Fruit fly (Drosophila melanogaster): ENCODE measurements around the gene CG43739.
A peak's percentile ranks its signal among the peaks of the same experiment; 100 is the strongest.

Gene CG43739

DNA sequence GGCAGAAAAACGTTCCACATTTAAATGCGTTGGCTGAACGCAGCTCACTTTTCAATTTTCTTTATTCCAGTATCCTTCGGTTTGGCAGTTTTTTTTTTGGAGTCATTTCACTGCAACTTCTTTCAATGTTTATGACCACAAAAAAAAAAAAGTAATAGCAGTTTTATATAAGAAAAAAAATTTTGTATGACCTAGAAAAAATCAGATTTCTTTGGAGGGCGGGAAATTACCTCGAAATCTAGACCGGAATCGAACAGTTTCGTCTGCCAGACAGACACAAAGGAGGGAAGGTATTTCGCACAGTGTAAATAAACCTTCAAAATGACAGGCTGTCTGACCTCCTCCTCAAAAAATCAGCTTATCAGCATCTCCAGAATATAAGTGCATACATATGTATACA is 38.3 kb downstream of the CG43739 start:
- no peak for TF ChIP-seq CG12605 (GFP tag; IDR thresholded peaks at IDR 0.05)
- TF ChIP-seq Ets98B (GFP tag; IDR thresholded peaks at IDR 0.05), result no peak
- no peak for TF ChIP-seq CG34367 (tag; optimal IDR thresholded peaks at IDR 0.05)
- TF ChIP-seq Pif1B (GFP tag; optimal IDR thresholded peaks at IDR 0.05), result no peak
- no peak for TF ChIP-seq CG8159 (tag; optimal IDR thresholded peaks at IDR 0.05)
- TF ChIP-seq CG9948 (tag; optimal IDR thresholded peaks at IDR 0.05), result no peak
- TF ChIP-seq Snoo (tag; optimal IDR thresholded peaks at IDR 0.05), result peak; percentile 38

DNA sequence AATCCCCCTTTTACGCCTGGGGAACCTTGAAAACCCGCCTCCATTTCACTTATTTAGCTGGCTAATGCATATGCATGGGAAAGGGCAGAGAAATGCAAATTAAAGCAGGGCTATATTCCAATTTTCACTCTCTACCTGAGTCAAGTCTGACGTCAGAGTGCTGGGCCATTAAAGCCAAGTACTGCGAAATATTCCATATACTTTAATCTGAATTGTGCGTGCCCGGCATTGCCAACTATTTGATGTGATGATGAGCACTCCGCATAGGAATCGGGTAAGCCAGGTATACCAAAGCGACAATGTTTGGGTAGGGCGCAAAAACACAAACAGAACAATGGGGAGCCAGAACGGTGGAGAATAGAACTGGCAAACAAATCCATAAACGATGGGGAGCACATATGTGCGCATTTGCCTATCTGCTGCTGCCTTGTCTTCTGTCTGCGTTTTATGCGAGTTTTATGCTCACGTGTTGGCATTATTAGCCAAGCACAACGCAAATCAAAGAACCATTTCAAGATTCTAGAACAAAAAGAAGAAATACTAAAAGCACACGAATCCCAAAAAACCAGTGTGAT is 39.1 kb downstream of the CG43739 start:
- TF ChIP-seq CG10348 (GFP tag; IDR thresholded peaks at IDR 0.05) (no peak), CG32121 (GFP tag; IDR thresholded peaks at IDR 0.05) (no peak), Pif1B (GFP tag; optimal IDR thresholded peaks at IDR 0.05) (no peak), CG14655 (GFP tag; optimal IDR thresholded peaks at IDR 0.05) (no peak), fd96Ca (GFP tag; IDR thresholded peaks at IDR 0.05) (no peak), CG17806 (tag; optimal IDR thresholded peaks at IDR 0.05) (no peak), CG4496 (GFP tag; IDR thresholded peaks at IDR 0.05) (no peak), D1 (tag; optimal IDR thresholded peaks at IDR 0.05) (no peak), Pif1A (GFP tag; optimal IDR thresholded peaks at IDR 0.05) (no peak), CG34367 (tag; optimal IDR thresholded peaks at IDR 0.05) (no peak)

DNA sequence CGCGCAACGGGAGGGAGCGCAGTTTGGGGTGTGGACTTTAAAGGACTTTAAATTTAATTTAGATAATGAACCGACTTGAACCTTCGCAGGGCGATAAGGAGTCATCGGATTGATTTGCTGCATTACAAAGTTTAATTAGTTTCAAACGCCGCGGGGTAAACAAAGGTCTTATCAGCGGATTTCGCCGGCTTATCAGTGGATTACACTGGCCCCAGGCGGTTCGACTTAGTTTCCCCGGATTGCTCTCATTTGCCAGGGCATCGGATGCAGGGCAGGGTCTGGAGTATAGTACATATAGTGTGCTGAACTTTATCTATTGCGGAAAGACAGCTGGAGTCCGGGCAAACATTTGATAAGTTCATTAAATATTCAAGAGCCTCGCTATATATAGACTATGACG is 40.3 kb downstream of the CG43739 start:
- TF ChIP-seq EcR (GFP tag; optimal IDR thresholded peaks at IDR 0.05), result peak; percentile 34
- TF ChIP-seq Pif1B (GFP tag; optimal IDR thresholded peaks at IDR 0.05), result no peak
- no peak for TF ChIP-seq fd96Ca (GFP tag; IDR thresholded peaks at IDR 0.05)
- no peak for TF ChIP-seq CG32121 (GFP tag; IDR thresholded peaks at IDR 0.05)
- TF ChIP-seq D1 (tag; optimal IDR thresholded peaks at IDR 0.05), result no peak
- TF ChIP-seq Pif1A (GFP tag; optimal IDR thresholded peaks at IDR 0.05), result no peak
- no peak; the same call in 1 of the 2 replicates for TF ChIP-seq CG12605 (GFP tag; IDR thresholded peaks at IDR 0.05)
- no peak for TF ChIP-seq CG4496 (GFP tag; IDR thresholded peaks at IDR 0.05)

DNA sequence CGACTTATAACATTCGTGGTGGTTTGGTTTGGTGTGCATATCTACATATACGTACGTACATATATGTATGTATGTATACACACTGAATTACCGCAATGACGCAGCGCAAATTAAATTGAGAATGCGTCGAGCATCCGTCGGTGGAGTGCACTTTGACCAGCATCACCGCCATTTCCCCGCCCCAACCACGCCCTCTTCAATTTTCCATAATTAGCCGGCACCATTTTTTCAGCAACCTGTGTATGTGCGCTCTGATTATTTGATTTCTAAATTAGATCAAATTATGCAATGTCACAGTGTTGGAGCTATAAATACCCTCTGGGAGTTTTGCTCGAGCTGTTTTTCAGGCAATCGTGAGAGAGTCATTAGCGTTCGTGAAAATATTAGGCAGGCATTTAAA is 40.7 kb downstream of the CG43739 start:
- TF ChIP-seq CG32121 (GFP tag; IDR thresholded peaks at IDR 0.05) (no peak), CG14655 (GFP tag; optimal IDR thresholded peaks at IDR 0.05) (peak; percentile 22)

DNA sequence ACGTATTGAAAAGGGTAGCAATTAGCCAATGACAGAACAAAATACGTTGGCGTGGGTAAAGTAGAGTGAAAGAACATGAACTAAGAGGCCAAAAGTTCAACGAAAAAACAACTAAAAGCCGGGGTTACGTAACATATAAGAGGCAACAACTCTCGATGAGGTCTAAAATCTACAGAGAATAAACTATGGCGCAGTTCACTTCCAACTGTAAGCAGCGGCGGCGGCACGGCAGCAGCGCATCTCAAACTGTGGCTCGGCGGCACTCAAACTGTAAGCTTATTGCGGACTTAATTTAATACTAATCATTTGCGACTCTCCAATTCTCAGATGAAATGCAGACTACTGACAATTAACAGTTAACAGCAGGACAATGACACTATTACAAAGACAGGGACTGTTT is 44.2 kb downstream of the CG43739 start:
- TF ChIP-seq CG8159 (tag; optimal IDR thresholded peaks at IDR 0.05) (no peak), CG9948 (tag; optimal IDR thresholded peaks at IDR 0.05) (no peak), CG10348 (GFP tag; IDR thresholded peaks at IDR 0.05) (no peak), CG17806 (tag; optimal IDR thresholded peaks at IDR 0.05) (no peak), CG13204 (GFP tag; optimal IDR thresholded peaks at IDR 0.05) (no peak), Pif1A (GFP tag; optimal IDR thresholded peaks at IDR 0.05) (no peak), D1 (tag; optimal IDR thresholded peaks at IDR 0.05) (no peak), gl (tag; optimal IDR thresholded peaks at IDR 0.05) (no peak), CG4496 (GFP tag; IDR thresholded peaks at IDR 0.05) (no peak), CG14655 (GFP tag; optimal IDR thresholded peaks at IDR 0.05) (no peak), CG15710 (tag; optimal IDR thresholded peaks at IDR 0.05) (no peak), CG12605 (GFP tag; IDR thresholded peaks at IDR 0.05) (no peak), Ets98B (GFP tag; IDR thresholded peaks at IDR 0.05) (no peak)

DNA sequence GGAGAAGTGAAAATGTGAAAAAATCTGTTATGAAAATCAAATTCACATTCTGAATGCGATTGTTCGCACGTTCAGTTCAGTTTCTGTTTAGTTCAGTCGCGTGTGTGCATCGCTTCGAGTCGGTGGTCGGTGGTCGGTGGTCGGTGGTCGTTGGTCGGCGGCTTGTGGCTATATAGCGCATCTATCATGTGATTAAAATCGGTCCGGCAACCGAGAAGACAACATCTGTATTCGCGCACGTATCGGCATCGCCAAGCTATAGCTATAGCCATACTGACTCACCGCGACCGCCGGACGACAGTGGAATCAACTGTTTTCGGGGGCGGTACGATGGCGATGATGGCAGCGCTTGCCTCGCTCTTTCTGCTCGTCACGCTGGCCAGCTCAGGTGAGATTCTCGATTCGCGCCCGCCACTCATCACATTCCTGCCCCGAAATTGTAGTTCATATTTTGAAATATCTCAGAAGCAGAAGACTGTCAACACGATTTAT is 48.9 kb downstream of the CG43739 start, which contains the start of gene CG14401:
CG14401 (plus strand) TSS at position 51 of the 492 bp plus-strand sequence.
- TF ChIP-seq CG10348 (GFP tag; IDR thresholded peaks at IDR 0.05), result no peak
- peak; percentile 47; the same call in 1 of the 2 replicates for TF ChIP-seq CG32121 (GFP tag; IDR thresholded peaks at IDR 0.05)
- TF ChIP-seq gl (tag; optimal IDR thresholded peaks at IDR 0.05), result peak; percentile 2
- TF ChIP-seq CG13204 (GFP tag; optimal IDR thresholded peaks at IDR 0.05), result peak; percentile 85
- no peak for TF ChIP-seq fd96Ca (GFP tag; IDR thresholded peaks at IDR 0.05)
- TF ChIP-seq Snoo (tag; optimal IDR thresholded peaks at IDR 0.05), result no peak
- no peak for TF ChIP-seq D1 (tag; optimal IDR thresholded peaks at IDR 0.05)
- peak; percentile 26; the same call in 1 of the 2 replicates for TF ChIP-seq CG12605 (GFP tag; IDR thresholded peaks at IDR 0.05)

DNA sequence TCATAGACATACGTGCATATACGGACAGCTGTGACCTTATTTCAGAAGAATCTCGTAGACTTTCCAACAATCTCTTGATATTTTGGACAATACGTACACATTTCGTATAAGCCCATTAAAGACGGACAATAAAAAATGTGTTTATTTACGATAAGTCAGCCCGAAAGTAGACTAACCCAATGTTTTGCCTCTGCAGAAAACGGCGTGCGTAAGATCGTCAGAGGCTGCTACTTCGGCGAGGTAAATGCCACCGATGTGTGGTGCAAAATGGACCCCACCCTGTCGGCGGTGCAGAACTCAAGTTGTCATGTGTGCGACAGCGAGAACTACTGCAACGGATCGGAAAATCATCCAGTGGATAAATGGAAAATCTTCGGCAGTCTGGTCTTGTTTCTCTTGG is 49.8 kb downstream of the CG43739 start:
- TF ChIP-seq CG4496 (GFP tag; IDR thresholded peaks at IDR 0.05) (0 out of 3 replicates have a peak, but pooled peaks have one; percentile 29), CG12605 (GFP tag; IDR thresholded peaks at IDR 0.05) (no peak)

DNA sequence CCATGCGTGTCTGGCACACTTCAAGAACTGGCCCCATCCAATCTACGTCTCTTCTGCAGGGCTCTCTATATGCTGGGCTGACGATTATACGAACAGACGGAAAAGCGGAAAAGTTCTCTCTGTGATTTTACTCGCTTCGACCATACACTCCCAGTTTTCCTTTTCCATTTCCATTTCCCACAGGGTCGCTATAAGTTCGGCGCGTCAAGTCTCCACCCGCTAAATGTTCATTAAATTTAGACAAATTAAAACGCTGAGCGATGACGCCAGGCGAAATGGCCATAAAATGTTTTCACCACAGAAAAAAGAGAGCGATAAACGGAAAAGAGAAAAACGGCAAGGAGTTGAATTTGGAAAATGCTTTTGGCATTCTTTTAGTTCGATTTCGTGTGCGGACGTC is 51.4 kb downstream of the CG43739 start, which contains the start of gene CG31675:
CG31675 (plus strand) TSS at position 375 of the 400 bp plus-strand sequence.
- no peak for TF ChIP-seq CG8301 (tag; optimal IDR thresholded peaks at IDR 0.05)
- no peak for TF ChIP-seq rn (GFP tag; IDR thresholded peaks at IDR 0.05)
- no peak for TF ChIP-seq CG13204 (GFP tag; optimal IDR thresholded peaks at IDR 0.05)
- TF ChIP-seq fd96Ca (GFP tag; IDR thresholded peaks at IDR 0.05), result no peak
- TF ChIP-seq CG34367 (tag; optimal IDR thresholded peaks at IDR 0.05), result no peak
- no peak for TF ChIP-seq CG12605 (GFP tag; IDR thresholded peaks at IDR 0.05)
- no peak for TF ChIP-seq CG17806 (tag; optimal IDR thresholded peaks at IDR 0.05)
- TF ChIP-seq CG14655 (GFP tag; optimal IDR thresholded peaks at IDR 0.05), result no peak
- no peak for TF ChIP-seq CG15710 (tag; optimal IDR thresholded peaks at IDR 0.05)
- no peak for TF ChIP-seq CG10348 (GFP tag; IDR thresholded peaks at IDR 0.05)
- TF ChIP-seq Snoo (tag; optimal IDR thresholded peaks at IDR 0.05), result no peak
- TF ChIP-seq CG32121 (GFP tag; IDR thresholded peaks at IDR 0.05), result no peak
- TF ChIP-seq Pif1A (GFP tag; optimal IDR thresholded peaks at IDR 0.05), result no peak
- TF ChIP-seq gl (tag; optimal IDR thresholded peaks at IDR 0.05), result no peak
- no peak for TF ChIP-seq Pif1B (GFP tag; optimal IDR thresholded peaks at IDR 0.05)
- TF ChIP-seq EcR (GFP tag; optimal IDR thresholded peaks at IDR 0.05), result no peak
- no peak for TF ChIP-seq CG9948 (tag; optimal IDR thresholded peaks at IDR 0.05)
- TF ChIP-seq Ets98B (GFP tag; IDR thresholded peaks at IDR 0.05), result no peak
- TF ChIP-seq CG8159 (tag; optimal IDR thresholded peaks at IDR 0.05), result no peak

Measured in whole organism, pupa.